Fruit fly (Drosophila melanogaster) whole organism, embryonic: ENCODE data around the gene trk.
A peak's percentile ranks its signal among the peaks of the same experiment; 100 is the strongest.

Source experiments
- Ada2b ChIP-seq: fragments of 200-800 bp; sonication (Bioruptor generic); IDR thresholded peaks from 2 replicates; pipeline ENCODE4 v1.3.6; 2022; ENCODE audit warnings: missing biosample characterization, missing genetic modification characterization
- Awh ChIP-seq: fragments of 200-800 bp; sonication (Bioruptor generic); IDR thresholded peaks from 2 replicates; pipeline ENCODE4, ENCODE4 v1.3.6; 2022; ENCODE audit warnings: missing biosample characterization, missing genetic modification characterization
- B-H2 ChIP-seq: fragments of 200-800 bp; sonication (Bioruptor generic); optimal IDR thresholded peaks from 2 replicates; lab custom pipeline; 2018; ENCODE audit warnings: missing biosample characterization, mild to moderate bottlenecking, missing genetic modification characterization
- CG10431 ChIP-seq: fragments of 200-800 bp; sonication (Bioruptor generic); optimal IDR thresholded peaks from 3 replicates; lab custom pipeline; 2018; ENCODE audit warnings: missing biosample characterization, mild to moderate bottlenecking, missing genetic modification characterization
- CG10959 ChIP-seq: fragments of 200-800 bp; sonication (Bioruptor generic); IDR thresholded peaks from 2 replicates; pipeline ENCODE4 v1.3.6; 2022; ENCODE audit warnings: missing biosample characterization, missing genetic modification characterization
- CG11504 ChIP-seq: fragments of 200-800 bp; sonication (Bioruptor generic); optimal IDR thresholded peaks from 3 replicates; lab custom pipeline; 2019; ENCODE audit warnings: missing biosample characterization, mild to moderate bottlenecking, missing genetic modification characterization, moderate library complexity
- CG11723 ChIP-seq: fragments of 200-800 bp; sonication (Bioruptor generic); optimal IDR thresholded peaks from 2 replicates; lab custom pipeline; 2017; ENCODE audit warnings: missing biosample characterization, mild to moderate bottlenecking, missing genetic modification characterization
- CG15011 ChIP-seq: fragments of 200-800 bp; sonication (Bioruptor generic); optimal IDR thresholded peaks from 3 replicates; lab custom pipeline; 2018; ENCODE audit warnings: missing biosample characterization, mild to moderate bottlenecking, missing genetic modification characterization
- CG15514 ChIP-seq: fragments of 200-800 bp; sonication (Bioruptor generic); optimal IDR thresholded peaks from 3 replicates; lab custom pipeline; 2017; ENCODE audit warnings: missing biosample characterization, missing genetic modification characterization, mild to moderate bottlenecking, moderate library complexity, missing genetic modification reagents
- CG1603 ChIP-seq: fragments of 200-800 bp; sonication (Bioruptor generic); optimal IDR thresholded peaks from 2 replicates; lab custom pipeline; 2019; ENCODE audit warnings: missing biosample characterization, mild to moderate bottlenecking, missing genetic modification characterization, moderate library complexity
- CG16813 ChIP-seq: fragments of 200-800 bp; sonication (Bioruptor generic); IDR thresholded peaks from 3 replicates; pipeline ENCODE4 v1.3.6; 2022; ENCODE audit warnings: missing biosample characterization, missing genetic modification characterization; ENCODE audit not compliant: partially characterized antibody
- CG17829 ChIP-seq: fragments of 200-800 bp; optimal IDR thresholded peaks from 2 replicates; lab custom pipeline; 2019; ENCODE audit warnings: missing biosample characterization, mild to moderate bottlenecking, missing genetic modification characterization, moderate library complexity
- CG17912 ChIP-seq: fragments of 200-800 bp; sonication (Bioruptor generic); optimal IDR thresholded peaks from 2 replicates; lab custom pipeline; 2018; ENCODE audit warnings: missing biosample characterization, mild to moderate bottlenecking, missing genetic modification characterization
- CG2202 ChIP-seq: fragments of 200-800 bp; sonication (Bioruptor generic); optimal IDR thresholded peaks from 2 replicates; lab custom pipeline; 2018; ENCODE audit warnings: missing biosample characterization, mild to moderate bottlenecking, missing genetic modification characterization
- CG3281 ChIP-seq: fragments of 200-800 bp; sonication (Bioruptor generic); optimal IDR thresholded peaks from 3 replicates; lab custom pipeline; 2017; ENCODE audit warnings: missing biosample characterization, mild to moderate bottlenecking, missing genetic modification characterization
- CG4617 ChIP-seq: fragments of 200-800 bp; sonication (Bioruptor generic); optimal IDR thresholded peaks from 3 replicates; lab custom pipeline; 2016; ENCODE audit warnings: missing biosample characterization, missing genetic modification characterization, borderline replicate concordance
- CG6689 ChIP-seq: fragments of 200-800 bp; sonication (Bioruptor generic); IDR thresholded peaks from 2 replicates; pipeline ENCODE4 v1.3.6; 2022; ENCODE audit warnings: missing biosample characterization, missing genetic modification characterization
- CG6765 ChIP-seq: fragments of 200-800 bp; sonication (Bioruptor generic); optimal IDR thresholded peaks from 3 replicates; lab custom pipeline; 2017; ENCODE audit warnings: missing biosample characterization, mild to moderate bottlenecking, missing genetic modification characterization
- CG7839 ChIP-seq: fragments of 200-800 bp; sonication (Bioruptor generic); optimal IDR thresholded peaks from 3 replicates; lab custom pipeline; 2018; ENCODE audit warnings: missing biosample characterization, mild to moderate bottlenecking, missing genetic modification characterization, moderate library complexity
- CG9437 ChIP-seq: fragments of 200-800 bp; sonication (Bioruptor generic); optimal IDR thresholded peaks from 2 replicates; lab custom pipeline; 2018; ENCODE audit warnings: missing biosample characterization, mild to moderate bottlenecking, missing genetic modification characterization
- D19B ChIP-seq: fragments of 200-800 bp; sonication (Bioruptor generic); optimal IDR thresholded peaks from 2 replicates; lab custom pipeline; 2017; ENCODE audit warnings: missing biosample characterization, mild to moderate bottlenecking, missing genetic modification characterization
- Deaf1 ChIP-seq: fragments of 200-800 bp; optimal IDR thresholded peaks from 3 replicates; lab custom pipeline; 2019; ENCODE audit warnings: missing biosample characterization, mild to moderate bottlenecking, missing genetic modification characterization, moderate library complexity
- E2f1 ChIP-seq: fragments of 200-800 bp; sonication (Bioruptor generic); IDR thresholded peaks from 2 replicates; pipeline ENCODE4 v1.3.6; 2022; ENCODE audit warnings: missing biosample characterization, missing genetic modification characterization
- HLH3B ChIP-seq: fragments of 200-800 bp; sonication (Bioruptor generic); IDR thresholded peaks from 2 replicates; pipeline ENCODE4 v1.3.6; 2022; ENCODE audit warnings: missing biosample characterization, missing genetic modification characterization
- NFAT ChIP-seq: fragments of 200-800 bp; sonication (Bioruptor generic); IDR thresholded peaks from 2 replicates; pipeline ENCODE4 v1.3.6; 2022; ENCODE audit warnings: missing biosample characterization, missing genetic modification characterization
- Nf-YC ChIP-seq: fragments of 200-800 bp; optimal IDR thresholded peaks from 3 replicates; lab custom pipeline; 2019; ENCODE audit warnings: missing biosample characterization, mild to moderate bottlenecking, missing genetic modification characterization, moderate library complexity
- NfI ChIP-seq: fragments of 200-800 bp; sonication (Bioruptor generic); optimal IDR thresholded peaks from 3 replicates; lab custom pipeline; 2018; ENCODE audit warnings: missing biosample characterization, mild to moderate bottlenecking, missing genetic modification characterization, moderate library complexity
- Rfx ChIP-seq: fragments of 200-800 bp; sonication (Bioruptor generic); IDR thresholded peaks from 2 replicates; pipeline ENCODE4 v1.3.6; 2022; ENCODE audit warnings: missing biosample characterization, missing genetic modification characterization
- Sin3A ChIP-seq: fragments of >200 bp; optimal IDR thresholded peaks from 2 replicates; lab custom pipeline; 2018
- YL-1 ChIP-seq: fragments of 200-800 bp; sonication (Bioruptor generic); optimal IDR thresholded peaks from 3 replicates; lab custom pipeline; 2017; ENCODE audit warnings: missing biosample characterization, mild to moderate bottlenecking, missing genetic modification characterization
- ab ChIP-seq: fragments of 200-800 bp; sonication (Bioruptor generic); optimal IDR thresholded peaks from 2 replicates; lab custom pipeline; 2016; ENCODE audit warnings: missing biosample characterization, missing genetic modification characterization
- amos ChIP-seq: fragments of 200-800 bp; sonication (Bioruptor generic); IDR thresholded peaks from 2 replicates; pipeline ENCODE4 v1.3.6; 2022; ENCODE audit warnings: missing biosample characterization, missing genetic modification characterization; ENCODE audit not compliant: partially characterized antibody
- cwo ChIP-seq: fragments of 200-800 bp; sonication (Bioruptor generic); optimal IDR thresholded peaks from 3 replicates; lab custom pipeline; 2017; ENCODE audit warnings: missing biosample characterization, missing genetic modification characterization, mild to moderate bottlenecking, moderate library complexity, missing genetic modification reagents
- grau ChIP-seq: fragments of 200-800 bp; optimal IDR thresholded peaks from 3 replicates; lab custom pipeline; 2019; ENCODE audit warnings: missing biosample characterization, mild to moderate bottlenecking, missing genetic modification characterization, moderate library complexity
- hbn ChIP-seq: fragments of 200-800 bp; sonication (Bioruptor generic); IDR thresholded peaks from 2 replicates; pipeline ENCODE4 v1.3.6; 2022; ENCODE audit warnings: missing biosample characterization, missing genetic modification characterization; ENCODE audit not compliant: partially characterized antibody
- her ChIP-seq: fragments of 200-800 bp; sonication (Bioruptor generic); optimal IDR thresholded peaks from 2 replicates; lab custom pipeline; 2016; ENCODE audit warnings: missing biosample characterization, missing genetic modification characterization
- nerfin-1 ChIP-seq: fragments of 200-800 bp; sonication (Bioruptor generic); optimal IDR thresholded peaks from 3 replicates; lab custom pipeline; 2019; ENCODE audit warnings: missing biosample characterization, mild to moderate bottlenecking, missing genetic modification characterization, moderate library complexity
- nmo ChIP-seq: fragments of 200-800 bp; sonication (Bioruptor generic); optimal IDR thresholded peaks from 2 replicates; lab custom pipeline; 2018; ENCODE audit warnings: missing biosample characterization, mild to moderate bottlenecking, missing genetic modification characterization, moderate library complexity
- onecut ChIP-seq: fragments of 200-800 bp; sonication (Bioruptor generic); IDR thresholded peaks from 2 replicates; pipeline ENCODE4 v1.3.6; 2022; ENCODE audit warnings: missing biosample characterization, missing genetic modification characterization
- prd ChIP-seq, 3 experiments: fragments of >200 bp in 2 of 3; fragments of 200-800 bp in 1 of 3; sonication (Bioruptor generic) in 1 of 3; optimal IDR thresholded peaks in 2 of 3; IDR thresholded peaks in 1 of 3; 2 replicates in 2 of 3; 3 replicates in 1 of 3; pipeline versions ENCODE4 v1.3.6 to Lab custom; 2017 to 2022; ENCODE audit warnings: missing biosample characterization in 1 of 3, missing genetic modification characterization in 1 of 3
- pzg ChIP-seq: fragments of 200-800 bp; sonication (Bioruptor generic); optimal IDR thresholded peaks from 3 replicates; lab custom pipeline; 2018; ENCODE audit warnings: missing biosample characterization, mild to moderate bottlenecking, missing genetic modification characterization, moderate library complexity
- rib ChIP-seq: fragments of 200-800 bp; sonication (Bioruptor generic); IDR thresholded peaks from 2 replicates; pipeline ENCODE4 v1.3.6; 2022; ENCODE audit warnings: missing biosample characterization, missing genetic modification characterization
- row ChIP-seq: fragments of 200-800 bp; sonication (Bioruptor generic); IDR thresholded peaks from 3 replicates; pipeline ENCODE4 v1.3.6; 2022; ENCODE audit warnings: missing biosample characterization, missing genetic modification characterization
- sens-2 ChIP-seq: fragments of 200-800 bp; sonication (Bioruptor generic); IDR thresholded peaks from 2 replicates; pipeline ENCODE4 v1.3.6; 2022; ENCODE audit warnings: missing biosample characterization, missing genetic modification characterization
- slou ChIP-seq: fragments of 200-800 bp; sonication (Bioruptor generic); optimal IDR thresholded peaks from 3 replicates; lab custom pipeline; 2016; ENCODE audit warnings: missing biosample characterization, missing genetic modification characterization
- so ChIP-seq: fragments of 200-800 bp; sonication (Bioruptor generic); IDR thresholded peaks from 3 replicates; pipeline ENCODE4 v1.3.6; 2022; ENCODE audit warnings: missing biosample characterization, missing genetic modification characterization
- stwl ChIP-seq: fragments of 200-800 bp; sonication (Bioruptor generic); optimal IDR thresholded peaks from 3 replicates; lab custom pipeline; 2018; ENCODE audit warnings: missing biosample characterization, mild to moderate bottlenecking, missing genetic modification characterization, moderate library complexity
- tap ChIP-seq: fragments of 200-800 bp; optimal IDR thresholded peaks from 3 replicates; lab custom pipeline; 2019; ENCODE audit warnings: missing biosample characterization, mild to moderate bottlenecking, missing genetic modification characterization, moderate library complexity
- tgo ChIP-seq: fragments of 200-800 bp; sonication (Bioruptor generic); IDR thresholded peaks from 3 replicates; pipeline ENCODE4 v1.3.6; 2022; ENCODE audit warnings: missing biosample characterization, missing genetic modification characterization
- ttk ChIP-seq: fragments of 200-800 bp; sonication (Bioruptor generic); IDR thresholded peaks from 2 replicates; pipeline ENCODE4 v2.1.2; 2022; ENCODE audit warnings: missing biosample characterization, missing genetic modification characterization
- twi ChIP-seq: fragments of 200-800 bp; optimal IDR thresholded peaks from 2 replicates; lab custom pipeline; 2019; ENCODE audit warnings: missing biosample characterization, mild to moderate bottlenecking, missing genetic modification characterization, moderate library complexity

trk gene

dm6 chr2L:10298306-10298705 lies 26.2 kb upstream of the trk start (continued):
- TF ChIP-seq CG6765 (GFP tag; lab: Kevin White, UChicago) = no peak
- peak; percentile 8 for TF ChIP-seq twi (tag; lab: Kevin White, UChicago)
- TF ChIP-seq Deaf1 (tag; lab: Kevin White, UChicago) = no peak
- peak; percentile 91 for TF ChIP-seq CG16813 (GFP tag; lab: Robert Waterston, UW)
- TF ChIP-seq grau (tag; lab: Kevin White, UChicago) = peak; percentile 24
- TF ChIP-seq pzg (GFP tag; lab: Kevin White, UChicago) = peak; percentile 34
- no peak for TF ChIP-seq CG10959
- no peak for TF ChIP-seq slou (GFP tag; lab: Kevin White, UChicago)
- no peak for TF ChIP-seq Rfx
- TF ChIP-seq ttk (GFP tag; lab: Robert Waterston, UW) = no peak
- no peak; the same call in 1 of the 2 replicates for TF ChIP-seq amos
- peak; percentile 92 for TF ChIP-seq stwl (tag; lab: Kevin White, UChicago)
- no peak for TF ChIP-seq CG6689 (GFP tag; lab: Robert Waterston, UW)
- TF ChIP-seq HLH3B (GFP tag; lab: Robert Waterston, UW) = 0 out of 2 replicates have a peak, but pooled peaks have one; percentile 15
- peak; percentile 74 for TF ChIP-seq D19B (GFP tag; lab: Kevin White, UChicago)
- TF ChIP-seq CG15514 (GFP tag; lab: Kevin White, UChicago) = peak; percentile 83
- no peak for TF ChIP-seq hbn (GFP tag; lab: Robert Waterston, UW)
- peak; percentile 65 for TF ChIP-seq CG1603
- no peak for TF ChIP-seq rib
- no peak for TF ChIP-seq CG11504 (tag; lab: Kevin White, UChicago)
- TF ChIP-seq CG3281 (GFP tag; lab: Kevin White, UChicago) = no peak
- TF ChIP-seq CG9437 (GFP tag; lab: Kevin White, UChicago) = peak; percentile 54
- no peak for TF ChIP-seq cwo (GFP tag; lab: Kevin White, UChicago)
- peak; percentile 16 for TF ChIP-seq her (GFP tag; lab: Kevin White, UChicago)
- no peak for TF ChIP-seq NFAT (GFP tag; lab: Robert Waterston, UW)
- no peak for TF ChIP-seq E2f1 (GFP tag; lab: Robert Waterston, UW)
- no peak for TF ChIP-seq Awh (GFP tag; lab: Robert Waterston, UW)
- peak; percentile 31 for TF ChIP-seq nerfin-1 (tag; lab: Kevin White, UChicago)
- no peak for TF ChIP-seq CG15011 (GFP tag; lab: Kevin White, UChicago)
- TF ChIP-seq tgo (GFP tag; lab: Robert Waterston, UW) = no peak
- no peak for TF ChIP-seq so (GFP tag; lab: Robert Waterston, UW)
- TF ChIP-seq row (GFP tag; lab: Robert Waterston, UW) = peak; percentile 38; the same call in 1 of the 3 replicates
- peak; percentile 71 for TF ChIP-seq Nf-YC (tag; lab: Kevin White, UChicago)
- TF ChIP-seq ab = no peak
- TF ChIP-seq NfI (GFP tag; lab: Kevin White, UChicago) = peak; percentile 22
- no peak for TF ChIP-seq CG10431 (GFP tag; lab: Kevin White, UChicago)
- no peak for TF ChIP-seq Sin3A (lab: Kevin White, UChicago)
- TF ChIP-seq CG17829 = peak; percentile 8
- no peak for TF ChIP-seq CG2202 (tag; lab: Kevin White, UChicago)
- peak; percentile 24 for TF ChIP-seq CG7839
- TF ChIP-seq prd (optimal IDR thresholded peaks at IDR 0.05; lab: Kevin White, UChicago) = no peak
- no peak; the same call in 2 of the 3 replicates for TF ChIP-seq prd (GFP tag; IDR thresholded peaks at IDR 0.05; lab: Robert Waterston, UW)
- peak; percentile 62 for TF ChIP-seq CG4617 (GFP tag; lab: Kevin White, UChicago)
- TF ChIP-seq onecut (GFP tag; lab: Robert Waterston, UW) = no peak
- peak; percentile 30 for TF ChIP-seq B-H2 (GFP tag; lab: Kevin White, UChicago)
- TF ChIP-seq tap (tag; lab: Kevin White, UChicago) = no peak
- TF ChIP-seq CG17912 (GFP tag; lab: Kevin White, UChicago) = peak; percentile 61
- peak; percentile 57 for TF ChIP-seq YL-1 (GFP tag; lab: Kevin White, UChicago)
- no peak for TF ChIP-seq sens-2 (GFP tag; lab: Robert Waterston, UW)
- no peak for TF ChIP-seq Ada2b (GFP tag; lab: Robert Waterston, UW)
- no peak for TF ChIP-seq CG11723 (GFP tag; lab: Kevin White, UChicago)
- peak; percentile 40 for TF ChIP-seq nmo (GFP tag; lab: Kevin White, UChicago)
